Worm (Caenorhabditis elegans) whole organism, L1 larva: ENCODE measurements around the gene srv-25.

ENCODE experiments used
- C04F5.9 ChIP-seq: sonication (generic microtip); optimal IDR thresholded peaks from 2 replicates; lab custom pipeline; 2016; ENCODE audit warnings: missing genetic modification characterization, missing compliant biosample characterization
- C34B4.2 ChIP-seq: sonication (generic microtip); optimal IDR thresholded peaks from 2 replicates; lab custom pipeline; 2017; ENCODE audit warnings: mild to moderate bottlenecking, missing genetic modification characterization, missing compliant biosample characterization
- F16B12.6 ChIP-seq: fragments of 150-350 bp; optimal IDR thresholded peaks from 2 replicates; lab custom pipeline; 2014; ENCODE audit warnings: missing biosample characterization, missing genetic modification characterization
- Y116A8C.19 ChIP-seq: sonication (generic microtip); optimal IDR thresholded peaks from 2 replicates; lab custom pipeline; 2016; ENCODE audit warnings: missing compliant biosample characterization, missing genetic modification characterization, borderline replicate concordance
- aha-1 ChIP-seq: fragments of 150-350 bp; optimal IDR thresholded peaks from 2 replicates; lab custom pipeline; 2014; ENCODE audit warnings: missing biosample characterization, missing genetic modification characterization
- alr-1 ChIP-seq: fragments of 200-800 bp; sonication (Bioruptor generic); optimal IDR thresholded peaks from 2 replicates; lab custom pipeline; 2018; ENCODE audit warnings: borderline replicate concordance, mild to moderate bottlenecking, missing genetic modification characterization, missing compliant biosample characterization
- aly-2 ChIP-seq: fragments of 150-350 bp; optimal IDR thresholded peaks from 2 replicates; lab custom pipeline; 2014; ENCODE audit warnings: missing biosample characterization, missing genetic modification characterization
- blmp-1 ChIP-seq: fragments of 150-350 bp; optimal IDR thresholded peaks from 2 replicates; lab custom pipeline; 2014; ENCODE audit warnings: missing biosample characterization, missing genetic modification characterization
- ceh-63 ChIP-seq: fragments of 200-800 bp; sonication (Bioruptor generic); optimal IDR thresholded peaks from 2 replicates; lab custom pipeline; 2018; ENCODE audit warnings: mild to moderate bottlenecking, missing genetic modification characterization, missing compliant biosample characterization
- ceh-82 ChIP-seq, 3 experiments: fragments of 150-350 bp in 1 of 3; sonication (generic microtip) in 2 of 3; optimal IDR thresholded peaks; 2 replicates each; lab custom pipeline; 2014 to 2017; ENCODE audit warnings: missing biosample characterization in 3 of 3, missing genetic modification characterization in 3 of 3
- ceh-88 ChIP-seq: fragments of 200-800 bp; sonication (Bioruptor generic); IDR thresholded peaks from 2 replicates; pipeline ENCODE4 v1.3.6; 2022; ENCODE audit warnings: missing genetic modification characterization, missing compliant biosample characterization
- efl-1 ChIP-seq, 4 experiments: fragments of 150-350 bp; optimal IDR thresholded peaks in 3 of 4; peaks in 1 of 4; 1 replicate in 1 of 4; 2 replicates in 3 of 4; lab custom pipeline; 2014; ENCODE audit warnings: missing biosample characterization in 2 of 4, missing genetic modification characterization in 2 of 4, missing genetic modification reagents in 2 of 4
- efl-3 ChIP-seq: fragments of 200-800 bp; sonication (Bioruptor generic); optimal IDR thresholded peaks from 2 replicates; lab custom pipeline; 2018; ENCODE audit warnings: mild to moderate bottlenecking, missing genetic modification characterization, missing compliant biosample characterization
- elt-2 ChIP-seq: sonication (generic microtip); optimal IDR thresholded peaks from 2 replicates; lab custom pipeline; 2016; ENCODE audit warnings: missing genetic modification characterization, mild to moderate bottlenecking, inconsistent platforms, missing compliant biosample characterization, missing genetic modification reagents
- elt-3 ChIP-seq, 6 experiments: fragments of 150-350 bp in 1 of 6; sonication (generic microtip); optimal IDR thresholded peaks; 2 replicates each; lab custom pipeline; 2017 to 2018; ENCODE audit warnings: missing biosample characterization in 6 of 6, missing genetic modification characterization in 6 of 6, inconsistent platforms in 1 of 6
- ets-5 ChIP-seq: fragments of 200-800 bp; sonication (Bioruptor generic); IDR thresholded peaks from 2 replicates; pipeline ENCODE4 v1.3.6; 2022; ENCODE audit warnings: missing genetic modification characterization, missing compliant biosample characterization
- fkh-10 ChIP-seq: sonication (generic microtip); optimal IDR thresholded peaks from 2 replicates; lab custom pipeline; 2017; ENCODE audit warnings: missing biosample characterization, missing genetic modification reagents, missing genetic modification characterization
- fkh-4 ChIP-seq: sonication (generic microtip); optimal IDR thresholded peaks from 2 replicates; lab custom pipeline; 2016; ENCODE audit warnings: missing compliant biosample characterization, missing genetic modification characterization, borderline replicate concordance
- hlh-17 ChIP-seq: fragments of 200-800 bp; sonication (Bioruptor generic); optimal IDR thresholded peaks from 2 replicates; lab custom pipeline; 2018; ENCODE audit warnings: missing genetic modification characterization, mild to moderate bottlenecking, missing compliant biosample characterization, moderate library complexity, borderline replicate concordance
- hlh-4 ChIP-seq: sonication (generic microtip); optimal IDR thresholded peaks from 2 replicates; lab custom pipeline; 2016; ENCODE audit warnings: mild to moderate bottlenecking, missing genetic modification characterization, missing compliant biosample characterization
- hpl-2 ChIP-seq: fragments of 150-350 bp; optimal IDR thresholded peaks from 2 replicates; lab custom pipeline; 2014; ENCODE audit warnings: missing biosample characterization, missing genetic modification reagents, missing genetic modification characterization
- isw-1 ChIP-seq: fragments of 200-800 bp; sonication (Bioruptor generic); IDR thresholded peaks from 2 replicates; pipeline ENCODE4 v1.3.6; 2022; ENCODE audit warnings: missing genetic modification characterization, missing compliant biosample characterization
- jun-1 ChIP-seq: fragments of 150-350 bp; optimal IDR thresholded peaks from 2 replicates; lab custom pipeline; 2014; ENCODE audit warnings: missing biosample characterization, missing genetic modification reagents, missing genetic modification characterization
- lin-13 ChIP-seq: fragments of 150-350 bp; optimal IDR thresholded peaks from 2 replicates; lab custom pipeline; 2014; ENCODE audit warnings: missing biosample characterization, missing genetic modification reagents, missing genetic modification characterization
- lin-14 ChIP-seq: fragments of 200-800 bp; sonication (Bioruptor generic); optimal IDR thresholded peaks from 2 replicates; lab custom pipeline; 2018; ENCODE audit warnings: mild to moderate bottlenecking, missing genetic modification characterization, moderate library complexity, missing compliant biosample characterization
- lir-3 ChIP-seq: sonication (generic microtip); optimal IDR thresholded peaks from 2 replicates; lab custom pipeline; 2016; ENCODE audit warnings: mild to moderate bottlenecking, missing genetic modification characterization, moderate library complexity, missing compliant biosample characterization; ENCODE audit not compliant: poor library complexity
- mdl-1 ChIP-seq, 2 experiments: fragments of 150-350 bp; optimal IDR thresholded peaks; 2 replicates each; lab custom pipeline; 2014 to 2017; ENCODE audit warnings: missing biosample characterization in 2 of 2, missing genetic modification characterization in 2 of 2, inconsistent platforms in 1 of 2
- mef-2 ChIP-seq: fragments of 150-350 bp; optimal IDR thresholded peaks from 2 replicates; lab custom pipeline; 2014; ENCODE audit warnings: missing biosample characterization, missing genetic modification characterization
- mep-1 ChIP-seq: fragments of 150-350 bp; optimal IDR thresholded peaks from 2 replicates; lab custom pipeline; 2014; ENCODE audit warnings: missing biosample characterization, missing genetic modification characterization
- nhr-11 ChIP-seq: fragments of 150-350 bp; optimal IDR thresholded peaks from 2 replicates; lab custom pipeline; 2014; ENCODE audit warnings: missing biosample characterization, missing genetic modification characterization
- nhr-12 ChIP-seq: sonication (generic microtip); optimal IDR thresholded peaks from 2 replicates; lab custom pipeline; 2017; ENCODE audit warnings: missing biosample characterization, missing genetic modification characterization
- nhr-19 ChIP-seq: fragments of 200-800 bp; sonication (Bioruptor generic); conservative IDR thresholded peaks from 2 replicates; pipeline ENCODE4 v1.3.6; 2022; ENCODE audit warnings: missing genetic modification characterization, missing compliant biosample characterization
- nhr-47 ChIP-seq: sonication (generic microtip); optimal IDR thresholded peaks from 2 replicates; lab custom pipeline; 2016; ENCODE audit warnings: mild to moderate bottlenecking, missing genetic modification characterization, moderate library complexity, missing compliant biosample characterization
- nhr-71 ChIP-seq: sonication (generic microtip); optimal IDR thresholded peaks from 2 replicates; lab custom pipeline; 2016; ENCODE audit warnings: mild to moderate bottlenecking, missing genetic modification characterization, moderate library complexity, missing compliant biosample characterization
- nhr-76 ChIP-seq: sonication (generic microtip); optimal IDR thresholded peaks from 2 replicates; lab custom pipeline; 2017; ENCODE audit warnings: missing biosample characterization, missing genetic modification characterization
- nhr-84 ChIP-seq: sonication (generic microtip); optimal IDR thresholded peaks from 2 replicates; lab custom pipeline; 2017; ENCODE audit warnings: missing biosample characterization, missing genetic modification characterization
- nhr-85 ChIP-seq: sonication (generic microtip); peaks from one replicate; lab custom pipeline; 2016; ENCODE audit warnings: missing genetic modification characterization, inconsistent platforms, missing compliant biosample characterization
- pag-3 ChIP-seq: sonication (generic microtip); optimal IDR thresholded peaks from 2 replicates; lab custom pipeline; 2017; ENCODE audit warnings: missing genetic modification characterization, mild to moderate bottlenecking, missing compliant biosample characterization, antibody characterized with exemption, borderline replicate concordance; ENCODE audit not compliant: insufficient read depth
- pax-3 ChIP-seq: fragments of 200-800 bp; sonication (Bioruptor generic); optimal IDR thresholded peaks from 2 replicates; lab custom pipeline; 2018; ENCODE audit warnings: mild to moderate bottlenecking, missing genetic modification characterization, moderate library complexity, missing compliant biosample characterization
- pqm-1 ChIP-seq: sonication (generic microtip); optimal IDR thresholded peaks from 3 replicates; lab custom pipeline; 2017; ENCODE audit warnings: missing biosample characterization, missing genetic modification characterization
- skn-1 ChIP-seq: fragments of 150-350 bp; optimal IDR thresholded peaks from 2 replicates; lab custom pipeline; 2014; ENCODE audit warnings: missing biosample characterization, missing genetic modification characterization
- snpc-4 ChIP-seq: fragments of 150-350 bp; optimal IDR thresholded peaks from 2 replicates; lab custom pipeline; 2014; ENCODE audit warnings: missing biosample characterization, missing genetic modification characterization
- snu-23 ChIP-seq: sonication (generic microtip); optimal IDR thresholded peaks from 2 replicates; lab custom pipeline; 2016; ENCODE audit warnings: missing genetic modification characterization, missing compliant biosample characterization
- swsn-7 ChIP-seq: sonication (generic microtip); optimal IDR thresholded peaks from 2 replicates; lab custom pipeline; 2016; ENCODE audit warnings: missing genetic modification characterization, missing compliant biosample characterization
- tbx-2 ChIP-seq: sonication (generic microtip); optimal IDR thresholded peaks from 2 replicates; lab custom pipeline; 2016; ENCODE audit warnings: missing genetic modification characterization, missing compliant biosample characterization
- unc-130 ChIP-seq: fragments of 150-350 bp; optimal IDR thresholded peaks from 2 replicates; lab custom pipeline; 2017; ENCODE audit warnings: missing biosample characterization, missing genetic modification characterization, inconsistent platforms
- unc-30 ChIP-seq: sonication (generic microtip); optimal IDR thresholded peaks from 2 replicates; lab custom pipeline; 2017; ENCODE audit warnings: missing biosample characterization, missing genetic modification characterization
- unc-62 ChIP-seq: fragments of 150-350 bp; optimal IDR thresholded peaks from 2 replicates; lab custom pipeline; 2014; ENCODE audit warnings: missing biosample characterization, missing genetic modification reagents, missing genetic modification characterization
- unc-86 ChIP-seq: sonication (generic microtip); optimal IDR thresholded peaks from 2 replicates; lab custom pipeline; 2016; ENCODE audit warnings: missing genetic modification characterization, missing compliant biosample characterization
- ztf-11 ChIP-seq, 2 experiments: sonication (generic microtip); optimal IDR thresholded peaks; 2 replicates each; lab custom pipeline; 2016 to 2017; ENCODE audit warnings: missing genetic modification characterization in 2 of 2, missing biosample characterization in 1 of 2, missing compliant biosample characterization in 1 of 2
- ztf-4 ChIP-seq: fragments of 150-350 bp; optimal IDR thresholded peaks from 2 replicates; lab custom pipeline; 2014; ENCODE audit warnings: missing biosample characterization, missing genetic modification characterization

srv-25 gene

ce11 chrIV:6323654-6324224, 20.2 kb upstream of the srv-25 start, which contains the start of gene sqd-1 (continued):
- TF ChIP-seq ztf-11 (tag; optimal IDR thresholded peaks at IDR 0.05; lab: Kevin White, UChicago) (peak in 1 of 2 experiments; percentile 97), pqm-1 (tag; lab: Kevin White, UChicago) (no peak), Y116A8C.19 (tag; lab: Kevin White, UChicago) (peak; percentile 8), nhr-12 (tag; lab: Kevin White, UChicago) (peak; percentile 46), pag-3 (tag; lab: Kevin White, UChicago) (no peak), C34B4.2 (tag; lab: Kevin White, UChicago) (peak; percentile 85), unc-86 (tag; lab: Kevin White, UChicago) (peak; percentile 97), mdl-1 (tag; optimal IDR thresholded peaks at IDR 0.05; lab: Kevin White, UChicago) (peak in 1 of 2 experiments; percentile 92), isw-1 (GFP tag; lab: Robert Waterston, UW) (peak; percentile 98), lir-3 (tag; lab: Kevin White, UChicago) (peak; percentile 93), ceh-63 (GFP tag; lab: Kevin White, UChicago) (peak; percentile 93), jun-1 (peak; percentile 96), fkh-10 (GFP tag; lab: Kevin White, UChicago) (peak; percentile 80), tbx-2 (peak; percentile 98), pax-3 (tag; lab: Kevin White, UChicago) (peak; percentile 95), ztf-4 (tag; lab: Kevin White, UChicago) (peak; percentile 95), elt-3 (tag; optimal IDR thresholded peaks at IDR 0.05; lab: Kevin White, UChicago) (peak in 5 of 6 experiments; percentile 74 to 94 (median 86)), skn-1 (tag; lab: Kevin White, UChicago) (peak; percentile 95), lin-14 (GFP tag; lab: Kevin White, UChicago) (peak; percentile 95), hlh-17 (GFP tag; lab: Kevin White, UChicago) (no peak), fkh-4 (tag; lab: Kevin White, UChicago) (peak; percentile 61), nhr-76 (peak; percentile 91), nhr-19 (GFP tag; lab: Robert Waterston, UW) (peak; percentile 98), swsn-7 (tag; lab: Kevin White, UChicago) (peak; percentile 98), elt-2 (tag; lab: Kevin White, UChicago) (peak; percentile 88), hpl-2 (peak; percentile 60), snpc-4 (tag; lab: Kevin White, UChicago) (peak; percentile 82), nhr-47 (tag; lab: Kevin White, UChicago) (peak; percentile 98), snu-23 (peak; percentile 98), unc-62 (GFP tag; lab: Kevin White, UChicago) (no peak), efl-3 (GFP tag; lab: Kevin White, UChicago) (peak; percentile 74), nhr-11 (peak; percentile 74), mef-2 (tag; lab: Kevin White, UChicago) (peak; percentile 92), nhr-84 (tag; lab: Kevin White, UChicago) (no peak), unc-130 (tag; lab: Kevin White, UChicago) (peak; percentile 98), aha-1 (peak; percentile 84), nhr-85 (peak; percentile 98), hlh-4 (tag; lab: Kevin White, UChicago) (no peak), F16B12.6 (tag; lab: Kevin White, UChicago) (peak; percentile 71), ets-5 (GFP tag; lab: Robert Waterston, UW) (0 out of 2 replicates have a peak, but pooled peaks have one; percentile 13), ceh-82 (tag; optimal IDR thresholded peaks at IDR 0.05; lab: Kevin White, UChicago) (peak; percentile 97 to 98 (median 97)), aly-2 (tag; lab: Kevin White, UChicago) (peak; percentile 71), efl-1 (optimal IDR thresholded peaks at IDR 0.05; lab: Kevin White, UChicago) (peak; percentile 94 to 95), efl-1 (GFP tag; optimal IDR thresholded peaks at IDR 0.05 in 1 of 2; lab: Kevin White, UChicago) (peak; percentile 87 to 99), nhr-71 (peak; percentile 99), lin-13 (peak; percentile 95), blmp-1 (peak; percentile 77), alr-1 (tag; lab: Kevin White, UChicago) (no peak), ceh-88 (GFP tag; lab: Robert Waterston, UW) (peak; percentile 93), C04F5.9 (tag; lab: Kevin White, UChicago) (peak; percentile 92), mep-1 (peak; percentile 95), unc-30 (no peak)
